Worm (Caenorhabditis elegans) whole organism, mixed stage, embryonic: ENCODE measurements around the gene djr-1.1.

ENCODE experiments used
- M03D4.4 ChIP-seq: sonication (generic microtip); optimal IDR thresholded peaks from 2 replicates; lab custom pipeline; 2017; ENCODE audit warnings: mild to moderate bottlenecking, missing genetic modification characterization, missing compliant biosample characterization
- bed-3 ChIP-seq: fragments of 200-800 bp; sonication (Bioruptor generic); optimal IDR thresholded peaks from 3 replicates; lab custom pipeline; 2018; ENCODE audit warnings: mild to moderate bottlenecking, missing genetic modification characterization, moderate library complexity, missing compliant biosample characterization
- blmp-1 ChIP-seq: fragments of 150-350 bp; optimal IDR thresholded peaks from 2 replicates; lab custom pipeline; 2014; ENCODE audit warnings: missing biosample characterization, missing genetic modification characterization
- ceh-39 ChIP-seq: fragments of 150-350 bp; optimal IDR thresholded peaks from 2 replicates; lab custom pipeline; 2014; ENCODE audit warnings: missing biosample characterization, missing genetic modification characterization
- ceh-43 ChIP-seq: fragments of 200-800 bp; sonication (Bioruptor generic); optimal IDR thresholded peaks from 2 replicates; lab custom pipeline; 2018; ENCODE audit warnings: mild to moderate bottlenecking, missing genetic modification characterization, moderate library complexity, missing compliant biosample characterization
- ceh-83 ChIP-seq: fragments of 200-800 bp; sonication (Bioruptor generic); optimal IDR thresholded peaks from 2 replicates; lab custom pipeline; 2018; ENCODE audit warnings: mild to moderate bottlenecking, missing genetic modification characterization, missing compliant biosample characterization
- ces-1 ChIP-seq: fragments of 150-350 bp; optimal IDR thresholded peaks from 2 replicates; lab custom pipeline; 2014; ENCODE audit warnings: missing biosample characterization, missing genetic modification reagents, missing genetic modification characterization
- cnd-1 ChIP-seq: fragments of 200-800 bp; sonication (Bioruptor generic); optimal IDR thresholded peaks from 2 replicates; lab custom pipeline; 2018; ENCODE audit warnings: mild to moderate bottlenecking, missing genetic modification characterization, missing compliant biosample characterization
- drap-1 ChIP-seq: fragments of 200-800 bp; sonication (Bioruptor generic); optimal IDR thresholded peaks from 3 replicates; lab custom pipeline; 2018; ENCODE audit warnings: mild to moderate bottlenecking, missing genetic modification characterization, missing compliant biosample characterization
- elt-1 ChIP-seq: sonication (generic microtip); optimal IDR thresholded peaks from 2 replicates; lab custom pipeline; 2017; ENCODE audit warnings: missing genetic modification characterization, mild to moderate bottlenecking, missing compliant biosample characterization, antibody characterized with exemption, moderate library complexity, borderline replicate concordance; ENCODE audit not compliant: insufficient read depth
- elt-3 ChIP-seq: fragments of 150-350 bp; optimal IDR thresholded peaks from 2 replicates; lab custom pipeline; 2014; ENCODE audit warnings: missing biosample characterization, missing genetic modification characterization
- flh-1 ChIP-seq: fragments of 200-800 bp; sonication (Bioruptor generic); optimal IDR thresholded peaks from 2 replicates; lab custom pipeline; 2018; ENCODE audit warnings: mild to moderate bottlenecking, missing genetic modification characterization, moderate library complexity, missing compliant biosample characterization
- ham-2 ChIP-seq: fragments of 200-800 bp; sonication (Bioruptor generic); optimal IDR thresholded peaks from 2 replicates; lab custom pipeline; 2018; ENCODE audit warnings: mild to moderate bottlenecking, missing genetic modification characterization, missing compliant biosample characterization
- hlh-1 ChIP-seq: fragments of 150-350 bp; optimal IDR thresholded peaks from 2 replicates; lab custom pipeline; 2014; ENCODE audit warnings: missing biosample characterization, missing genetic modification reagents, missing genetic modification characterization
- lin-13 ChIP-seq: fragments of 150-350 bp; optimal IDR thresholded peaks from 2 replicates; lab custom pipeline; 2014; ENCODE audit warnings: missing biosample characterization, missing genetic modification characterization
- lin-32 ChIP-seq: fragments of 200-800 bp; sonication (Bioruptor generic); optimal IDR thresholded peaks from 2 replicates; lab custom pipeline; 2018; ENCODE audit warnings: mild to moderate bottlenecking, missing genetic modification characterization, missing compliant biosample characterization
- lsy-2 ChIP-seq: fragments of 150-350 bp; optimal IDR thresholded peaks from 2 replicates; lab custom pipeline; 2014; ENCODE audit warnings: missing biosample characterization, missing genetic modification characterization
- mab-5 ChIP-seq: fragments of 150-350 bp; optimal IDR thresholded peaks from 2 replicates; lab custom pipeline; 2014; ENCODE audit warnings: missing biosample characterization, missing genetic modification characterization
- mep-1 ChIP-seq: fragments of 150-350 bp; optimal IDR thresholded peaks from 2 replicates; lab custom pipeline; 2017; ENCODE audit warnings: missing biosample characterization, missing genetic modification reagents, missing genetic modification characterization, inconsistent platforms
- mls-2 ChIP-seq: sonication (generic microtip); optimal IDR thresholded peaks from 2 replicates; lab custom pipeline; 2016; ENCODE audit warnings: mild to moderate bottlenecking, missing genetic modification characterization, moderate library complexity, missing compliant biosample characterization
- nhr-12 ChIP-seq: fragments of 150-350 bp; optimal IDR thresholded peaks from 2 replicates; lab custom pipeline; 2014; ENCODE audit warnings: missing biosample characterization, missing genetic modification characterization
- nhr-2 ChIP-seq: fragments of 150-350 bp; optimal IDR thresholded peaks from 2 replicates; lab custom pipeline; 2014; ENCODE audit warnings: missing biosample characterization, missing genetic modification characterization
- nhr-237 ChIP-seq: fragments of 150-350 bp; optimal IDR thresholded peaks from 2 replicates; lab custom pipeline; 2014; ENCODE audit warnings: missing biosample characterization, missing genetic modification characterization
- nhr-28 ChIP-seq: fragments of 150-350 bp; optimal IDR thresholded peaks from 2 replicates; lab custom pipeline; 2014; ENCODE audit warnings: missing biosample characterization, missing genetic modification characterization
- nhr-76 ChIP-seq: sonication (generic microtip); optimal IDR thresholded peaks from 2 replicates; lab custom pipeline; 2017; ENCODE audit warnings: missing biosample characterization, missing genetic modification characterization
- pha-4 ChIP-seq: fragments of 150-350 bp; optimal IDR thresholded peaks from 2 replicates; lab custom pipeline; 2018; ENCODE audit warnings: missing biosample characterization, missing genetic modification reagents, missing genetic modification characterization
- sem-2 ChIP-seq: fragments of 200-800 bp; sonication (Bioruptor generic); optimal IDR thresholded peaks from 2 replicates; lab custom pipeline; 2018; ENCODE audit warnings: mild to moderate bottlenecking, missing genetic modification characterization, missing compliant biosample characterization
- snpc-4 ChIP-seq: fragments of 150-350 bp; optimal IDR thresholded peaks from 2 replicates; lab custom pipeline; 2014; ENCODE audit warnings: missing biosample characterization, missing genetic modification characterization
- sptf-1 ChIP-seq: sonication (generic microtip); optimal IDR thresholded peaks from 2 replicates; lab custom pipeline; 2017; ENCODE audit warnings: mild to moderate bottlenecking, missing genetic modification characterization, moderate library complexity, missing compliant biosample characterization
- tbx-8 ChIP-seq: fragments of 200-800 bp; sonication (Bioruptor generic); optimal IDR thresholded peaks from 2 replicates; lab custom pipeline; 2018; ENCODE audit warnings: mild to moderate bottlenecking, missing genetic modification characterization, moderate library complexity, missing compliant biosample characterization
- unc-120 ChIP-seq: sonication (generic microtip); optimal IDR thresholded peaks from 2 replicates; lab custom pipeline; 2017; ENCODE audit warnings: missing genetic modification characterization, missing compliant biosample characterization; ENCODE audit not compliant: poor library complexity, severe bottlenecking
- unc-39 ChIP-seq: fragments of 150-350 bp; optimal IDR thresholded peaks from 2 replicates; lab custom pipeline; 2014; ENCODE audit warnings: missing biosample characterization, missing genetic modification characterization
- unc-62 ChIP-seq: fragments of 150-350 bp; optimal IDR thresholded peaks from 2 replicates; lab custom pipeline; 2014; ENCODE audit warnings: missing biosample characterization, missing genetic modification reagents, missing genetic modification characterization
- zip-8 ChIP-seq: fragments of 150-350 bp; optimal IDR thresholded peaks from 2 replicates; lab custom pipeline; 2014; ENCODE audit warnings: missing biosample characterization, missing genetic modification characterization
- ztf-11 ChIP-seq: fragments of 150-350 bp; optimal IDR thresholded peaks from 2 replicates; lab custom pipeline; 2014; ENCODE audit warnings: missing biosample characterization, missing genetic modification characterization

djr-1.1 gene

DNA sequence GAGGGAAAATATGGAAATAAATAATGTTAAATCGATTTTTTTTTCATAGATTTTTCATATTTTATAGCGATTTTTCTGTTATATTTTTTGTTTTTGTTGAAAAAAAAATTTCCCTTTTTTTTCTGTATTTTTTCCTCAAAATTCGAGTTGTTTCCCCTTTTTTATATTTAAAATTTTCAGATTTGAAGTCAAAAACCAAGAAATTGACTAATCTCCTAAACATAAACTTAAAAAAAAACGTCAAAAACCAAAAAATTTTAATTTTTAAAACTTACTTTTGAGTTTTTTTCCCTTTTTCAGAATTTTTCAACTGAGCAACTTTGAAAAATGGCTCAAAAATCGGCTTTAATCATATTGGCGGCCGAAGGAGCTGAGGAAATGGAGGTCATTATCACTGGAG, at the start of gene djr-1.1:
Gene djr-1.1 (plus strand): TSS at position 301 of the 400 bp plus-strand sequence.
- TF ChIP-seq ceh-39 (tag; lab: Kevin White, UChicago) (no peak), ham-2 (GFP tag; lab: Kevin White, UChicago) (no peak), ceh-83 (GFP tag; lab: Kevin White, UChicago) (no peak), hlh-1 (tag; lab: Kevin White, UChicago) (no peak), unc-39 (no peak), M03D4.4 (tag; lab: Kevin White, UChicago) (no peak), lin-32 (GFP tag; lab: Kevin White, UChicago) (no peak), elt-1 (tag; lab: Kevin White, UChicago) (no peak), sem-2 (no peak), nhr-2 (tag; lab: Kevin White, UChicago) (no peak), nhr-28 (tag; lab: Kevin White, UChicago) (no peak), sptf-1 (tag; lab: Kevin White, UChicago) (no peak), lsy-2 (no peak)

- TF ChIP-seq snpc-4, result no peak
- TF ChIP-seq, all 35 proteins: peak for 0
These were observed 42.6 kb upstream of the djr-1.1 start for ce11 chrII:247736-248135.

ce11 chrII:255124-255523, 35.3 kb upstream of the djr-1.1 start:
- TF ChIP-seq ces-1 (peak; percentile 98), nhr-28 (tag; lab: Kevin White, UChicago) (peak; percentile 44), unc-120 (tag; lab: Kevin White, UChicago) (peak; percentile 76), unc-39 (peak; percentile 62), zip-8 (tag; lab: Kevin White, UChicago) (no peak), mab-5 (tag; lab: Kevin White, UChicago) (peak; percentile 46), nhr-76 (tag; lab: Kevin White, UChicago) (peak; percentile 72), ceh-39 (tag; lab: Kevin White, UChicago) (peak; percentile 85), ceh-43 (peak; percentile 79), drap-1 (GFP tag; lab: Kevin White, UChicago) (peak; percentile 87), ceh-83 (GFP tag; lab: Kevin White, UChicago) (peak; percentile 48), blmp-1 (peak; percentile 62), snpc-4 (no peak), lin-13 (tag; lab: Kevin White, UChicago) (peak; percentile 90), elt-3 (no peak), elt-1 (tag; lab: Kevin White, UChicago) (no peak), ztf-11 (tag; lab: Kevin White, UChicago) (peak; percentile 80), pha-4 (tag; lab: Kevin White, UChicago) (peak; percentile 84), M03D4.4 (tag; lab: Kevin White, UChicago) (peak; percentile 83), flh-1 (GFP tag; lab: Kevin White, UChicago) (peak; percentile 39), mls-2 (peak; percentile 88), lin-32 (GFP tag; lab: Kevin White, UChicago) (peak; percentile 65), lsy-2 (peak; percentile 83), unc-62 (GFP tag; lab: Kevin White, UChicago) (peak; percentile 50), mep-1 (tag; lab: Kevin White, UChicago) (peak; percentile 97), sptf-1 (tag; lab: Kevin White, UChicago) (peak; percentile 93), tbx-8 (GFP tag; lab: Kevin White, UChicago) (peak; percentile 68), nhr-2 (tag; lab: Kevin White, UChicago) (peak; percentile 57), hlh-1 (tag; lab: Kevin White, UChicago) (peak; percentile 87), nhr-237 (peak; percentile 90), bed-3 (peak; percentile 43), ham-2 (GFP tag; lab: Kevin White, UChicago) (peak; percentile 74), sem-2 (peak; percentile 17), nhr-12 (tag; lab: Kevin White, UChicago) (peak; percentile 74), cnd-1 (tag; lab: Kevin White, UChicago) (peak; percentile 87)

ce11 chrII:257519-257918, 32.9 kb upstream of the djr-1.1 start, which contains the start of gene cat-2:
cat-2 (plus strand) TSS chrII:257819.
- TF ChIP-seq cnd-1 (tag; lab: Kevin White, UChicago) (no peak), sptf-1 (tag; lab: Kevin White, UChicago) (no peak), unc-120 (tag; lab: Kevin White, UChicago) (no peak), ces-1 (no peak), ztf-11 (tag; lab: Kevin White, UChicago) (no peak), nhr-12 (tag; lab: Kevin White, UChicago) (no peak), ham-2 (GFP tag; lab: Kevin White, UChicago) (no peak), elt-1 (tag; lab: Kevin White, UChicago) (no peak), nhr-76 (tag; lab: Kevin White, UChicago) (no peak), mls-2 (no peak), blmp-1 (no peak)
